Fruit fly (Drosophila melanogaster): ENCODE data around the gene Root.

Root gene

DNA sequence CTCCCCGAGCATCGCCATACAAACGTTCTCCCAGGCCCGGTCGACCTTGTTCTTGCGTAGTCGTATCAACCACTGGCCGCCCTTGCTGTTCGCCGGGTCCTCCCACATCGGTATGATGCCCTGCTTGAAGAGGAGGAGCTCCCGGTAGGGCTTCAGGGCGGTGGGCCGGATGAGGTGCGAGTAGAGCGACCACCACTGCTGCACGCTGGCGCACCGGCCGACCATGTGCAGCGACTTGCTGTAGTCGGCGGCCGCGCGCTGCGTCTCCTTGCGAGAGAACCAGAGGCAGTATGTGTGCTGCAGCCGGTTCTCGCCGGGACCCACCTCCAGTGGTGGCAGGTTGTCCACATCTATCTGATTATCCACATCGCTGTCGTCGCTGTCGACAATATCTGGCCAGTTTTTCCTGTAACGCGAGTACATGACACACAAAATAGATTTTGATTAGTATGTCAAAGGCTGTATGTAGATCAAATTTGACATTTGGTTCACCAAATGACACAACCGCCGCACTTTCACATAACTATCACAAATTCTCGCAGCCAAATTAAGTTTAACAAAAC, 6.1 kb upstream of the Root start, which contains the start of gene CG10694:
CG10694 (plus strand) TSS at position 513 of the 563 bp plus-strand sequence.
- no peak for TF ChIP-seq CG32264 (GFP tag; optimal IDR thresholded peaks at IDR 0.05)
- TF ChIP-seq Vsx2 (GFP tag; optimal IDR thresholded peaks at IDR 0.05; ENCODE audit: partially characterized antibody) = no peak
- TF ChIP-seq sage (GFP tag; optimal IDR thresholded peaks at IDR 0.05) = no peak
- TF ChIP-seq GATAd (GFP tag; optimal IDR thresholded peaks at IDR 0.05) = no peak
- no peak for TF ChIP-seq Jra (GFP tag; optimal IDR thresholded peaks at IDR 0.05)
- TF ChIP-seq Myc (optimal IDR thresholded peaks at IDR 0.05) = no peak
- TF ChIP-seq usp (GFP tag; optimal IDR thresholded peaks at IDR 0.05) = no peak
- TF ChIP-seq dmrt93B (GFP tag; optimal IDR thresholded peaks at IDR 0.05) = no peak
- no peak for TF ChIP-seq Sp1 (GFP tag; optimal IDR thresholded peaks at IDR 0.05)
- no peak for TF ChIP-seq CrebA (GFP tag; optimal IDR thresholded peaks at IDR 0.05; ENCODE audit: borderline replicate concordance)
- TF ChIP-seq Hr83 (GFP tag; optimal IDR thresholded peaks at IDR 0.05; ENCODE audit: poor library complexity, severe bottlenecking) = no peak
- TF ChIP-seq rgr (GFP tag; optimal IDR thresholded peaks at IDR 0.05) = no peak
- TF ChIP-seq ey (GFP tag; optimal IDR thresholded peaks at IDR 0.05) = no peak
- TF ChIP-seq woc (GFP tag; optimal IDR thresholded peaks at IDR 0.05) = no peak

DNA sequence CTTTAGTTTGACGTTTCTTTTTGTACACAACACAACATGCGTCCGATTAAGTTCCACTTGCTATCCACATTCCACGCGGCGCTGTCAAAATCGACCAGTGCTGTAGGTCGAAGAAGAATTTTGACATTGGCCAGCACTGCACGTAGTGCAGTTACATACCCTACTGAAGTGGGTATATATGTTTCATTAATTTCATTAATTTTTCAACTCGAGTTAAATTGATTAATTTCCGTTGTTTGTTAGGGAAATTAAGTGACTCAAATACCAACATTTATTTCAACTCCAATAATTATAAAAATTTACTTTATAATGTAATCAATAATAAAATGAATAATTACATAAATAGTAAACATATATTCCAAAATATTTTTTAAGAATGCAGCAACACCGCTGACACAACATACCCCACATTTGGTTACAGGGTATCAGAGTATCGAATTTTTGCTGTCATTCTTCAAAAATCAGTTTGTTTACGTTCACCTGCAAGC, 4.1 kb upstream of the Root start, which contains the start of the genes eIF4EHP and CG18428:
eIF4EHP (minus strand) TSS at position 59 of the 488 bp plus-strand sequence.
CG18428 (plus strand) TSS at position 435 of the 488 bp plus-strand sequence.
- TF ChIP-seq Sp1 (GFP tag; optimal IDR thresholded peaks at IDR 0.05) (peak; percentile 100), woc (GFP tag; optimal IDR thresholded peaks at IDR 0.05) (peak; percentile 94), Dif (GFP tag; optimal IDR thresholded peaks at IDR 0.05; ENCODE audit: partially characterized antibody) (peak; percentile 34), Mio (GFP tag; optimal IDR thresholded peaks at IDR 0.05) (peak; percentile 70), HLH106 (tag; optimal IDR thresholded peaks at IDR 0.05) (peak; percentile 100), lola (GFP tag; optimal IDR thresholded peaks at IDR 0.05) (no peak), CG9705 (GFP tag; optimal IDR thresholded peaks at IDR 0.05) (peak; percentile 99), sv (GFP tag; optimal IDR thresholded peaks at IDR 0.05) (peak; percentile 94), Hr78 (GFP tag; optimal IDR thresholded peaks at IDR 0.05) (no peak), rgr (GFP tag; optimal IDR thresholded peaks at IDR 0.05) (peak; percentile 99), CG32264 (GFP tag; optimal IDR thresholded peaks at IDR 0.05) (peak; percentile 41), CrebA (GFP tag; optimal IDR thresholded peaks at IDR 0.05; ENCODE audit: borderline replicate concordance) (no peak), Rel (GFP tag; optimal IDR thresholded peaks at IDR 0.05) (peak; percentile 83), Rel (tag; optimal IDR thresholded peaks at IDR 0.05) (peak; percentile 95), jim (GFP tag; optimal IDR thresholded peaks at IDR 0.05) (peak; percentile 30), dl (GFP tag; optimal IDR thresholded peaks at IDR 0.05; ENCODE audit: insufficient read depth in 1 of 2, partially characterized antibody in 2 of 2) (no peak), Dfd (GFP tag; optimal IDR thresholded peaks at IDR 0.05) (peak; percentile 98), OdsH (GFP tag; optimal IDR thresholded peaks at IDR 0.05) (peak; percentile 99), Vsx2 (GFP tag; optimal IDR thresholded peaks at IDR 0.05; ENCODE audit: partially characterized antibody) (no peak), sage (GFP tag; optimal IDR thresholded peaks at IDR 0.05) (peak; percentile 94), Hr83 (GFP tag; optimal IDR thresholded peaks at IDR 0.05; ENCODE audit: poor library complexity, severe bottlenecking) (peak; percentile 94), foxo (GFP tag; optimal IDR thresholded peaks at IDR 0.05) (peak in 1 of 2 experiments; percentile 99), Hnf4 (GFP tag; optimal IDR thresholded peaks at IDR 0.05) (peak; percentile 91), dmrt93B (GFP tag; optimal IDR thresholded peaks at IDR 0.05) (peak; percentile 99), Myc (optimal IDR thresholded peaks at IDR 0.05) (peak; percentile 79), N (GFP tag; optimal IDR thresholded peaks at IDR 0.05) (no peak), Abd-B (GFP tag; optimal IDR thresholded peaks at IDR 0.05) (no peak), usp (GFP tag; optimal IDR thresholded peaks at IDR 0.05) (no peak), brk (GFP tag; optimal IDR thresholded peaks at IDR 0.05) (peak; percentile 95), br (GFP tag; optimal IDR thresholded peaks at IDR 0.05) (peak; percentile 89), dsf (GFP tag; optimal IDR thresholded peaks at IDR 0.05; ENCODE audit: borderline replicate concordance) (peak; percentile 87), Jra (GFP tag; optimal IDR thresholded peaks at IDR 0.05) (peak; percentile 82), pan (optimal IDR thresholded peaks at IDR 0.05) (peak; percentile 84), h (GFP tag; optimal IDR thresholded peaks at IDR 0.05) (peak; percentile 96), psq (GFP tag; optimal IDR thresholded peaks at IDR 0.05) (peak; percentile 98), tai (GFP tag; optimal IDR thresholded peaks at IDR 0.05) (no peak), ey (GFP tag; optimal IDR thresholded peaks at IDR 0.05) (peak; percentile 88), fru (GFP tag; optimal IDR thresholded peaks at IDR 0.05) (peak; percentile 87), GATAd (GFP tag; optimal IDR thresholded peaks at IDR 0.05) (peak; percentile 76)
